Fruit fly (Drosophila melanogaster) whole organism, embryonic: Measurements from ENCODE around the gene Ccz1.

ENCODE experiments used
- Antp ChIP-seq: fragments of 200-800 bp; sonication (Bioruptor generic); optimal IDR thresholded peaks from 3 replicates; lab custom pipeline; 2016; ENCODE audit warnings: missing biosample characterization, missing genetic modification characterization
- C15 ChIP-seq: fragments of 200-800 bp; sonication (Bioruptor generic); IDR thresholded peaks from 3 replicates; pipeline ENCODE4 v1.3.6; 2022; ENCODE audit warnings: missing biosample characterization, missing genetic modification characterization
- CG10321 ChIP-seq: fragments of 200-800 bp; sonication (Bioruptor generic); IDR thresholded peaks from 2 replicates; pipeline ENCODE4 v1.3.6; 2022; ENCODE audit warnings: missing biosample characterization, missing genetic modification characterization
- CG10959 ChIP-seq: fragments of 200-800 bp; sonication (Bioruptor generic); IDR thresholded peaks from 2 replicates; pipeline ENCODE4 v1.3.6; 2022; ENCODE audit warnings: missing biosample characterization, missing genetic modification characterization
- CG11085 ChIP-seq: fragments of 200-800 bp; sonication (Bioruptor generic); IDR thresholded peaks from 2 replicates; pipeline ENCODE4 v1.3.6; 2022; ENCODE audit warnings: missing biosample characterization, missing genetic modification characterization
- CG11247 ChIP-seq: fragments of 200-800 bp; sonication (Bioruptor generic); IDR thresholded peaks from 2 replicates; pipeline ENCODE4 v1.3.6; 2022; ENCODE audit warnings: missing biosample characterization, missing genetic modification characterization
- CG12219 ChIP-seq: fragments of 200-800 bp; sonication (Bioruptor generic); optimal IDR thresholded peaks from 3 replicates; lab custom pipeline; 2018; ENCODE audit warnings: missing biosample characterization, mild to moderate bottlenecking, missing genetic modification characterization
- CG12659 ChIP-seq: fragments of 200-800 bp; sonication (Bioruptor generic); optimal IDR thresholded peaks from 3 replicates; lab custom pipeline; 2017; ENCODE audit warnings: mild to moderate bottlenecking, missing biosample characterization, missing genetic modification reagents, missing genetic modification characterization
- CG14441 ChIP-seq: fragments of 200-800 bp; sonication (Bioruptor generic); IDR thresholded peaks from 2 replicates; pipeline ENCODE4 v1.3.6; 2022; ENCODE audit warnings: missing biosample characterization, missing genetic modification characterization
- CG3065 ChIP-seq: fragments of 200-800 bp; sonication (Bioruptor generic); optimal IDR thresholded peaks from 2 replicates; lab custom pipeline; 2016; ENCODE audit warnings: missing biosample characterization, missing genetic modification characterization
- CG34422 ChIP-seq: fragments of 200-800 bp; sonication (Bioruptor generic); IDR thresholded peaks from 3 replicates; pipeline ENCODE4 v1.3.6; 2022; ENCODE audit warnings: missing biosample characterization, missing genetic modification characterization
- CG3847 ChIP-seq: fragments of 200-800 bp; sonication (Bioruptor generic); IDR thresholded peaks from 2 replicates; pipeline ENCODE4 v1.3.6; 2022; ENCODE audit warnings: missing biosample characterization, missing genetic modification characterization
- CG4707 ChIP-seq: fragments of 200-800 bp; sonication (Bioruptor generic); optimal IDR thresholded peaks from 2 replicates; lab custom pipeline; 2018; ENCODE audit warnings: missing biosample characterization, mild to moderate bottlenecking, missing genetic modification characterization, moderate library complexity
- CG4820 ChIP-seq: fragments of 200-800 bp; sonication (Bioruptor generic); optimal IDR thresholded peaks from 3 replicates; lab custom pipeline; 2016; ENCODE audit warnings: missing biosample characterization, missing genetic modification characterization
- CG6254 ChIP-seq: fragments of 200-800 bp; sonication (Bioruptor generic); optimal IDR thresholded peaks from 3 replicates; lab custom pipeline; 2017; ENCODE audit warnings: mild to moderate bottlenecking, missing biosample characterization, missing genetic modification reagents, missing genetic modification characterization
- CG8290 ChIP-seq, 3 experiments: fragments of 200-800 bp; sonication (Bioruptor generic); optimal IDR thresholded peaks; 2 replicates each; lab custom pipeline; 2016 to 2019; ENCODE audit warnings: missing biosample characterization in 3 of 3, missing genetic modification characterization in 3 of 3, mild to moderate bottlenecking in 2 of 3, moderate library complexity in 1 of 3
- CG8765 ChIP-seq: fragments of 200-800 bp; sonication (Bioruptor generic); IDR thresholded peaks from 2 replicates; pipeline ENCODE4 v1.3.6; 2022; ENCODE audit warnings: missing biosample characterization, missing genetic modification characterization
- Chrac-16 ChIP-seq: fragments of 200-800 bp; sonication (Bioruptor generic); optimal IDR thresholded peaks from 3 replicates; lab custom pipeline; 2016; ENCODE audit warnings: missing biosample characterization, missing genetic modification characterization
- E2f2 ChIP-seq: fragments of 200-800 bp; sonication (Bioruptor generic); IDR thresholded peaks from 2 replicates; pipeline ENCODE4 v1.3.6; 2022; ENCODE audit warnings: missing biosample characterization, missing genetic modification characterization
- H2.0 ChIP-seq: fragments of 200-800 bp; sonication (Bioruptor generic); IDR thresholded peaks from 2 replicates; pipeline ENCODE4 v1.3.6; 2022; ENCODE audit warnings: missing biosample characterization, missing genetic modification characterization
- HHEX ChIP-seq: fragments of 200-800 bp; sonication (Bioruptor generic); optimal IDR thresholded peaks from 3 replicates; lab custom pipeline; 2017; ENCODE audit warnings: missing biosample characterization, mild to moderate bottlenecking, missing genetic modification characterization, missing genetic modification reagents
- HmgZ ChIP-seq: fragments of 200-800 bp; sonication (Bioruptor generic); optimal IDR thresholded peaks from 2 replicates; lab custom pipeline; 2018; ENCODE audit warnings: missing biosample characterization, mild to moderate bottlenecking, missing genetic modification characterization
- Lpt ChIP-seq: fragments of >200 bp; optimal IDR thresholded peaks from 2 replicates; lab custom pipeline; 2018; ENCODE audit warnings: missing biosample characterization, missing genetic modification characterization
- Med ChIP-seq: fragments of 200-800 bp; sonication (Bioruptor generic); peaks from one replicate; lab custom pipeline; 2016; ENCODE audit warnings: missing biosample characterization, missing genetic modification characterization, mild to moderate bottlenecking, inconsistent platforms, moderate library complexity
- Opbp ChIP-seq: fragments of 200-800 bp; sonication (Bioruptor generic); IDR thresholded peaks from 3 replicates; pipeline ENCODE4 v1.3.6; 2022; ENCODE audit warnings: missing biosample characterization, missing genetic modification characterization; ENCODE audit not compliant: partially characterized antibody
- Pdp1 ChIP-seq, 2 experiments: fragments of 200-800 bp; sonication (Bioruptor generic); optimal IDR thresholded peaks; 3 replicates each; lab custom pipeline; 2016; ENCODE audit warnings: missing biosample characterization in 2 of 2, missing genetic modification characterization in 2 of 2, mild to moderate bottlenecking in 1 of 2, moderate library complexity in 1 of 2
- Ptx1 ChIP-seq: fragments of 200-800 bp; sonication (Bioruptor generic); IDR thresholded peaks from 2 replicates; pipeline ENCODE4 v1.3.6; 2022; ENCODE audit warnings: missing biosample characterization, missing genetic modification characterization
- Rfx ChIP-seq: fragments of 200-800 bp; sonication (Bioruptor generic); IDR thresholded peaks from 2 replicates; pipeline ENCODE4 v1.3.6; 2022; ENCODE audit warnings: missing biosample characterization, missing genetic modification characterization
- Xbp1 ChIP-seq: fragments of 200-800 bp; sonication (Bioruptor generic); optimal IDR thresholded peaks from 3 replicates; lab custom pipeline; 2016; ENCODE audit warnings: missing biosample characterization, mild to moderate bottlenecking, missing genetic modification characterization
- ac ChIP-seq: fragments of 200-800 bp; sonication (Bioruptor generic); optimal IDR thresholded peaks from 3 replicates; lab custom pipeline; 2017; ENCODE audit warnings: missing biosample characterization, mild to moderate bottlenecking, missing genetic modification characterization
- amos ChIP-seq: fragments of 200-800 bp; sonication (Bioruptor generic); IDR thresholded peaks from 2 replicates; pipeline ENCODE4 v1.3.6; 2022; ENCODE audit warnings: missing biosample characterization, missing genetic modification characterization; ENCODE audit not compliant: partially characterized antibody
- bbx ChIP-seq: fragments of 200-800 bp; sonication (Bioruptor generic); IDR thresholded peaks from 2 replicates; pipeline ENCODE4 v1.3.6; 2022; ENCODE audit warnings: missing biosample characterization, missing genetic modification characterization; ENCODE audit not compliant: partially characterized antibody
- cad ChIP-seq: fragments of >200 bp; optimal IDR thresholded peaks from 2 replicates; lab custom pipeline; 2017; ENCODE audit warnings: missing biosample characterization, missing genetic modification characterization
- caup ChIP-seq: fragments of 200-800 bp; sonication (Bioruptor generic); optimal IDR thresholded peaks from 3 replicates; lab custom pipeline; 2017; ENCODE audit warnings: missing biosample characterization, mild to moderate bottlenecking, missing genetic modification characterization, moderate library complexity; ENCODE audit not compliant: severe bottlenecking
- ci ChIP-seq: fragments of 200-800 bp; sonication (Bioruptor generic); IDR thresholded peaks from 3 replicates; pipeline ENCODE4 v1.3.6; 2022; ENCODE audit warnings: missing biosample characterization, missing genetic modification characterization
- crol ChIP-seq: fragments of 200-800 bp; sonication (Bioruptor generic); IDR thresholded peaks from 2 replicates; pipeline ENCODE4 v1.3.6; 2022; ENCODE audit warnings: missing biosample characterization, missing genetic modification characterization
- cwo ChIP-seq: fragments of 200-800 bp; sonication (Bioruptor generic); optimal IDR thresholded peaks from 3 replicates; lab custom pipeline; 2017; ENCODE audit warnings: missing biosample characterization, missing genetic modification characterization, mild to moderate bottlenecking, moderate library complexity, missing genetic modification reagents
- eyg ChIP-seq: fragments of 200-800 bp; sonication (Bioruptor generic); optimal IDR thresholded peaks from 3 replicates; lab custom pipeline; 2016; ENCODE audit warnings: missing biosample characterization, missing genetic modification characterization
- gce ChIP-seq: fragments of 200-800 bp; sonication (Bioruptor generic); IDR thresholded peaks from 3 replicates; pipeline ENCODE4 v1.3.6; 2022; ENCODE audit warnings: missing biosample characterization, missing genetic modification characterization
- gfzf ChIP-seq: fragments of 200-800 bp; sonication (Bioruptor generic); optimal IDR thresholded peaks from 2 replicates; lab custom pipeline; 2016; ENCODE audit warnings: missing biosample characterization, mild to moderate bottlenecking, missing genetic modification characterization, moderate library complexity
- ind ChIP-seq: fragments of 200-800 bp; sonication (Bioruptor generic); optimal IDR thresholded peaks from 3 replicates; lab custom pipeline; 2016; ENCODE audit warnings: missing biosample characterization, missing genetic modification characterization
- pzg ChIP-seq: fragments of 200-800 bp; sonication (Bioruptor generic); optimal IDR thresholded peaks from 3 replicates; lab custom pipeline; 2018; ENCODE audit warnings: missing biosample characterization, mild to moderate bottlenecking, missing genetic modification characterization, moderate library complexity
- row ChIP-seq: fragments of 200-800 bp; sonication (Bioruptor generic); IDR thresholded peaks from 3 replicates; pipeline ENCODE4 v1.3.6; 2022; ENCODE audit warnings: missing biosample characterization, missing genetic modification characterization
- sim ChIP-seq: fragments of 200-800 bp; sonication (Bioruptor generic); IDR thresholded peaks from 2 replicates; pipeline ENCODE4 v1.3.6; 2022; ENCODE audit warnings: missing biosample characterization, missing genetic modification characterization
- slbo ChIP-seq: fragments of 200-800 bp; sonication (Bioruptor generic); IDR thresholded peaks from 2 replicates; pipeline ENCODE4 v1.3.6; 2022; ENCODE audit warnings: missing biosample characterization, missing genetic modification characterization
- stc ChIP-seq: fragments of 200-800 bp; sonication (Bioruptor generic); IDR thresholded peaks from 2 replicates; pipeline ENCODE4 v1.3.6; 2022; ENCODE audit warnings: missing biosample characterization, missing genetic modification characterization
- sug ChIP-seq: fragments of 200-800 bp; optimal IDR thresholded peaks from 2 replicates; lab custom pipeline; 2019; ENCODE audit warnings: missing biosample characterization, mild to moderate bottlenecking, missing genetic modification characterization, moderate library complexity
- tll ChIP-seq, 2 experiments: fragments of 200-800 bp in 1 of 2; fragments of >200 bp in 1 of 2; sonication (Bioruptor generic) in 1 of 2; optimal IDR thresholded peaks; 2 replicates each; lab custom pipeline; 2017 to 2019; ENCODE audit warnings: missing biosample characterization in 2 of 2, missing genetic modification characterization in 2 of 2, mild to moderate bottlenecking in 1 of 2, moderate library complexity in 1 of 2
- wor ChIP-seq: fragments of 200-800 bp; sonication (Bioruptor generic); IDR thresholded peaks from 2 replicates; pipeline ENCODE4 v1.3.6; 2022; ENCODE audit warnings: missing biosample characterization, missing genetic modification characterization

The Ccz1 gene

DNA sequence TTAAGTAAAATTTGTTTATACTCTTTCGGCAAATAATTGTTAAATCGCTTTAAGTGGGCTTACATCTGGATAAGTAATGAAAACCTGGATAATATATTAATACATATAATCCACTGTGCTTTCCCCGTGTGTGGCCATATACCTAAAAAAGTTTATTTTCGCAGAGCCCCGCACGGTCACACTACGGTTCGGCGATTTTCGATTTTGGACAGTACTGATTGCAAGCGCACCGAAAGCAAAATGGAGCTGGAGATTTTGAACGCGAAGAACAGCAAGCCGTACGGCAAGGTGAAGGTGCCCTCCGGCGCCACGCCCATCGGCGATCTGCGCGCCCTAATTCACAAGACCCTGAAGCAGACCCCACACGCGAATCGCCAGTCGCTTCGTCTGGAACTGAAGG is 4.3 kb upstream of the Ccz1 start, which contains the start of gene Sc2 (continued):
- TF ChIP-seq CG10959 (GFP tag; lab: Robert Waterston, UW) = no peak
- peak; percentile 8 for TF ChIP-seq sug (tag; lab: Kevin White, UChicago)
- peak; percentile 53; the same call in 1 of the 2 replicates for TF ChIP-seq slbo
- peak; percentile 23; the same call in 1 of the 2 replicates for TF ChIP-seq Ptx1 (GFP tag; lab: Robert Waterston, UW)
- no peak for TF ChIP-seq gce (GFP tag; lab: Robert Waterston, UW)
- TF ChIP-seq CG8290 (GFP tag; optimal IDR thresholded peaks at IDR 0.05; lab: Kevin White, UChicago) = no peak
- TF ChIP-seq CG8290 (tag; optimal IDR thresholded peaks at IDR 0.05; lab: Kevin White, UChicago) = peak in 1 of 2 experiments; percentile 62
- TF ChIP-seq CG11085 (GFP tag; lab: Robert Waterston, UW) = 0 out of 2 replicates have a peak, but pooled peaks have one; percentile 18
- TF ChIP-seq amos (GFP tag; lab: Robert Waterston, UW) = peak; percentile 38; the same call in 1 of the 2 replicates
- 0 out of 2 replicates have a peak, but pooled peaks have one; percentile 21 for TF ChIP-seq CG11247
- 0 out of 2 replicates have a peak, but pooled peaks have one; percentile 50 for TF ChIP-seq sim
- TF ChIP-seq CG34422 (GFP tag; lab: Robert Waterston, UW) = peak; percentile 31; the same call in 1 of the 3 replicates
- TF ChIP-seq row (GFP tag; lab: Robert Waterston, UW) = peak; percentile 81
- TF ChIP-seq ci (GFP tag; lab: Robert Waterston, UW) = 0 out of 3 replicates have a peak, but pooled peaks have one; percentile 9
- peak; percentile 53; the same call in 1 of the 2 replicates for TF ChIP-seq bbx (GFP tag; lab: Robert Waterston, UW)
- no peak for TF ChIP-seq CG10321
- peak in 1 of 2 experiments; percentile 36 for TF ChIP-seq Pdp1 (GFP tag; optimal IDR thresholded peaks at IDR 0.05; lab: Kevin White, UChicago)
- no peak for TF ChIP-seq Antp (GFP tag; lab: Kevin White, UChicago)
- peak; percentile 49 for TF ChIP-seq pzg (GFP tag; lab: Kevin White, UChicago)
- TF ChIP-seq Med = peak; percentile 71
- TF ChIP-seq stc (GFP tag; lab: Robert Waterston, UW) = no peak
- TF ChIP-seq gfzf = peak; percentile 61
- TF ChIP-seq H2.0 (GFP tag; lab: Robert Waterston, UW) = 0 out of 2 replicates have a peak, but pooled peaks have one; percentile 5
- peak; percentile 14 for TF ChIP-seq HmgZ (tag; lab: Kevin White, UChicago)
- no peak for TF ChIP-seq CG12219 (GFP tag; lab: Kevin White, UChicago)
- peak; percentile 66 for TF ChIP-seq Rfx (GFP tag; lab: Robert Waterston, UW)
- TF ChIP-seq CG14441 (GFP tag; lab: Robert Waterston, UW) = 0 out of 2 replicates have a peak, but pooled peaks have one; percentile 9
- no peak for TF ChIP-seq ac (GFP tag; lab: Kevin White, UChicago)
- peak; percentile 49 for TF ChIP-seq E2f2 (GFP tag; lab: Robert Waterston, UW)
- peak; percentile 49 for TF ChIP-seq CG3847 (GFP tag; lab: Robert Waterston, UW)

dm6 chr3L:3902491-3903198 is 3.7 kb upstream of the Ccz1 start, which contains the start of gene Ubi-p63E:
Ubi-p63E (minus strand) TSS chr3L:3903184.
- TF ChIP-seq Opbp (GFP tag; lab: Robert Waterston, UW) (no peak), crol (GFP tag; lab: Robert Waterston, UW) (no peak), CG10959 (GFP tag; lab: Robert Waterston, UW) (no peak), tll (GFP tag; optimal IDR thresholded peaks at IDR 0.05; lab: Kevin White, UChicago) (no peak), CG8765 (GFP tag; lab: Robert Waterston, UW) (no peak), Chrac-16 (peak; percentile 52), eyg (peak; percentile 61), CG12659 (GFP tag; lab: Kevin White, UChicago) (peak; percentile 43), Xbp1 (GFP tag; lab: Kevin White, UChicago) (peak; percentile 70), cad (GFP tag; lab: Kevin White, UChicago) (no peak), CG4707 (peak; percentile 31), caup (GFP tag; lab: Kevin White, UChicago) (peak; percentile 62), ind (GFP tag; lab: Kevin White, UChicago) (peak; percentile 73), C15 (GFP tag; lab: Robert Waterston, UW) (no peak), HHEX (GFP tag; lab: Kevin White, UChicago) (peak; percentile 40), CG4820 (GFP tag; lab: Kevin White, UChicago) (peak; percentile 63), cwo (GFP tag; lab: Kevin White, UChicago) (peak; percentile 8), wor (GFP tag; lab: Robert Waterston, UW) (no peak), CG6254 (GFP tag; lab: Kevin White, UChicago) (no peak), Lpt (GFP tag; lab: Kevin White, UChicago) (no peak), CG3065 (GFP tag; lab: Kevin White, UChicago) (no peak)
